Worm (Caenorhabditis elegans): ENCODE results near the gene K08D8.12.

K08D8.12 gene

ce11 chrIV:12911990-12912389, 18.7 kb downstream of the K08D8.12 start, which contains the start of gene K08D8.5:
K08D8.5 (minus strand) TSS chrIV:12912129.
- TF ChIP-seq cnd-1 (tag; optimal IDR thresholded peaks at IDR 0.05) = no peak

- no peak for TF ChIP-seq unc-120 (tag; optimal IDR thresholded peaks at IDR 0.05; ENCODE audit: poor library complexity, severe bottlenecking)
- no peak for TF ChIP-seq snpc-4 (tag; optimal IDR thresholded peaks at IDR 0.05)
- no peak for TF ChIP-seq unc-39 (tag; optimal IDR thresholded peaks at IDR 0.05)
- no peak for TF ChIP-seq nhr-12 (tag; optimal IDR thresholded peaks at IDR 0.05)
- TF ChIP-seq flh-1 (GFP tag; optimal IDR thresholded peaks at IDR 0.05) = no peak
- no peak for TF ChIP-seq ceh-39 (tag; optimal IDR thresholded peaks at IDR 0.05)
- no peak for TF ChIP-seq tbx-8 (GFP tag; optimal IDR thresholded peaks at IDR 0.05)
- no peak for TF ChIP-seq M03D4.4 (tag; optimal IDR thresholded peaks at IDR 0.05)
- no peak for TF ChIP-seq mab-5 (tag; optimal IDR thresholded peaks at IDR 0.05)
- no peak for TF ChIP-seq ham-2 (GFP tag; optimal IDR thresholded peaks at IDR 0.05)
- no peak for TF ChIP-seq bed-3 (GFP tag; optimal IDR thresholded peaks at IDR 0.05)
- no peak for TF ChIP-seq zip-8 (tag; optimal IDR thresholded peaks at IDR 0.05)
- TF ChIP-seq elt-3 (tag; optimal IDR thresholded peaks at IDR 0.05) = no peak
- TF ChIP-seq lin-32 (GFP tag; optimal IDR thresholded peaks at IDR 0.05) = no peak
- no peak for TF ChIP-seq hlh-1 (tag; optimal IDR thresholded peaks at IDR 0.05)
- TF ChIP-seq blmp-1 (tag; optimal IDR thresholded peaks at IDR 0.05) = no peak
- no peak for TF ChIP-seq mep-1 (tag; optimal IDR thresholded peaks at IDR 0.05)
- TF ChIP-seq nhr-76 (tag; optimal IDR thresholded peaks at IDR 0.05) = no peak
Observed at ce11 chrIV:12914532-12915019, 21.3 kb downstream of the K08D8.12 start, which contains the start of gene irg-6. irg-6 (minus strand) TSS chrIV:12914969.

ce11 chrIV:12915479-12915878, 22.2 kb downstream of the K08D8.12 start, which contains the start of gene srz-15:
srz-15 (plus strand) TSS chrIV:12915779.
- no peak for TF ChIP-seq unc-62 (GFP tag; optimal IDR thresholded peaks at IDR 0.05)

ce11 chrIV:12918256-12918655, 25.0 kb downstream of the K08D8.12 start, which contains the start of gene C32H11.3:
C32H11.3 (plus strand) TSS chrIV:12918556.
- TF ChIP-seq nhr-76 (tag; optimal IDR thresholded peaks at IDR 0.05) (no peak), nhr-2 (tag; optimal IDR thresholded peaks at IDR 0.05) (no peak), nhr-12 (tag; optimal IDR thresholded peaks at IDR 0.05) (no peak), tbx-8 (GFP tag; optimal IDR thresholded peaks at IDR 0.05) (no peak), snpc-4 (tag; optimal IDR thresholded peaks at IDR 0.05) (no peak), bed-3 (GFP tag; optimal IDR thresholded peaks at IDR 0.05) (no peak), lin-32 (GFP tag; optimal IDR thresholded peaks at IDR 0.05) (no peak), ztf-11 (tag; optimal IDR thresholded peaks at IDR 0.05) (no peak), ceh-39 (tag; optimal IDR thresholded peaks at IDR 0.05) (no peak), mep-1 (tag; optimal IDR thresholded peaks at IDR 0.05) (no peak)

- no peak for TF ChIP-seq nhr-28 (tag; optimal IDR thresholded peaks at IDR 0.05)
- no peak for TF ChIP-seq mep-1 (tag; optimal IDR thresholded peaks at IDR 0.05)
- TF ChIP-seq M03D4.4 (tag; optimal IDR thresholded peaks at IDR 0.05) = no peak
- no peak for TF ChIP-seq ceh-83 (GFP tag; optimal IDR thresholded peaks at IDR 0.05)
- no peak for TF ChIP-seq snpc-4 (tag; optimal IDR thresholded peaks at IDR 0.05)
- no peak for TF ChIP-seq ham-2 (GFP tag; optimal IDR thresholded peaks at IDR 0.05)
- no peak for TF ChIP-seq ceh-39 (tag; optimal IDR thresholded peaks at IDR 0.05)
- TF ChIP-seq lin-13 (tag; optimal IDR thresholded peaks at IDR 0.05) = no peak
- TF ChIP-seq unc-120 (tag; optimal IDR thresholded peaks at IDR 0.05; ENCODE audit: poor library complexity, severe bottlenecking) = no peak
- no peak for TF ChIP-seq drap-1 (GFP tag; optimal IDR thresholded peaks at IDR 0.05)
- TF ChIP-seq nhr-76 (tag; optimal IDR thresholded peaks at IDR 0.05) = no peak
- TF ChIP-seq ces-1 (GFP tag; optimal IDR thresholded peaks at IDR 0.05) = no peak
- TF ChIP-seq elt-3 (tag; optimal IDR thresholded peaks at IDR 0.05) = no peak
Observed at ce11 chrIV:12920553-12920952, 27.3 kb downstream of the K08D8.12 start.

ce11 chrIV:12921027-12921426, 27.8 kb downstream of the K08D8.12 start, which contains the start of gene C32H11.4:
C32H11.4 (plus strand) TSS chrIV:12921264.
- TF ChIP-seq unc-120 (tag; optimal IDR thresholded peaks at IDR 0.05; ENCODE audit: poor library complexity, severe bottlenecking) (no peak), sem-2 (GFP tag; optimal IDR thresholded peaks at IDR 0.05) (no peak), lin-13 (tag; optimal IDR thresholded peaks at IDR 0.05) (no peak), blmp-1 (tag; optimal IDR thresholded peaks at IDR 0.05) (no peak), mls-2 (tag; optimal IDR thresholded peaks at IDR 0.05) (no peak), tbx-8 (GFP tag; optimal IDR thresholded peaks at IDR 0.05) (no peak), hlh-1 (tag; optimal IDR thresholded peaks at IDR 0.05) (no peak), ceh-83 (GFP tag; optimal IDR thresholded peaks at IDR 0.05) (no peak)

Measured in whole organism, mixed stage, embryonic.